Worm (Caenorhabditis elegans) whole organism, L4/young adult: ENCODE measurements around the gene Y61A9LA.7.

Source experiments
- dao-5 ChIP-seq: sonication (generic microtip); optimal IDR thresholded peaks from 2 replicates; lab custom pipeline; 2016; ENCODE audit warnings: missing genotype, missing genetic modification characterization, moderate library complexity, missing compliant biosample characterization
- him-1 ChIP-seq: sonication (generic microtip); optimal IDR thresholded peaks from 2 replicates; lab custom pipeline; 2016; ENCODE audit warnings: missing genotype, missing genetic modification reagents, missing genetic modification characterization, missing compliant biosample characterization

ce11 chrV:4590791-4591190 is 31.2 kb upstream of the Y61A9LA.7 start:
- TF ChIP-seq him-1 (tag; lab: Kevin White, UChicago) (no peak), dao-5 (no peak)
